Fruit fly (Drosophila melanogaster): ENCODE measurements around the gene ldd.
A peak's percentile ranks its signal among the peaks of the same experiment; 100 is the strongest.

The ldd gene

dm6 chrX:21127267-21127666 is 3.8 kb downstream of the ldd start (continued):
- TF ChIP-seq ash1 (GFP tag; optimal IDR thresholded peaks at IDR 0.05) (no peak), nau (GFP tag; optimal IDR thresholded peaks at IDR 0.05) (no peak), CG14710 (tag; optimal IDR thresholded peaks at IDR 0.05) (no peak), usp (GFP tag; optimal IDR thresholded peaks at IDR 0.05) (no peak), CG6254 (GFP tag; optimal IDR thresholded peaks at IDR 0.05) (no peak), slbo (GFP tag; IDR thresholded peaks at IDR 0.05) (peak; percentile 63), Dll (GFP tag; IDR thresholded peaks at IDR 0.05; ENCODE audit: partially characterized antibody) (no peak), CG13894 (tag; optimal IDR thresholded peaks at IDR 0.05) (peak; percentile 10)

dm6 chrX:21146941-21147340 is 23.5 kb downstream of the ldd start, which contains the start of gene CG45154:
Gene CG45154, minus strand, starts transcription at chrX:21147041.
- TF ChIP-seq klu (GFP tag; IDR thresholded peaks at IDR 0.05) (no peak), CG9609 (GFP tag; optimal IDR thresholded peaks at IDR 0.05) (no peak), Ets97D (GFP tag; optimal IDR thresholded peaks at IDR 0.05) (no peak), CG13424 (tag; optimal IDR thresholded peaks at IDR 0.05) (no peak), Doc3 (GFP tag; IDR thresholded peaks at IDR 0.05; ENCODE audit: partially characterized antibody) (no peak), gsb-n (tag; optimal IDR thresholded peaks at IDR 0.05) (no peak)
